Fruit fly (Drosophila melanogaster): ENCODE data around the gene CG10005.

CG10005 gene

DNA sequence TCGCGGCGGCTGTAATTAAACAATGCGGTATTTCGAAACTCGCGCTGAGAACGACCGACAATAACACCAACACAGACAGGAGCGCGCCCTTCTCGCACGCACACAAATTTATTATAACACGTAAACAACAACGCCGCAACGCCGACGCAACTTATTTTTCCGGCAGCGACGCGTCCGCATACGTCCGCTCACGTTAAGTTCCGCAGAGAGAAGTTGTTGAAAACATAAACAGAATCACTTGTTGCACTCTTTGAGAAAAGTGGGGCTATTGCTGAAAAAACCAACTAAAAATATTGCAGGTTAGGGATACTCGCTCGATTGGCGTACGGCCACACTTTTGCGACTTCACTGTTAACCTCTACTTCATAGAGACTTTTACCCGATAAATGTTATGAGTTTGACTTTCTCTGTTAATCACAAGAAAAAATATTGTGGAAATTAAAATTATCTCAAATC, 28.1 kb downstream of the CG10005 start, which contains the start of gene Cad87A:
TSS of gene Cad87A (minus strand) at position 227 of the 456 bp plus-strand sequence.
- TF ChIP-seq Pif1B (GFP tag; optimal IDR thresholded peaks at IDR 0.05) (no peak), Snoo (tag; optimal IDR thresholded peaks at IDR 0.05) (no peak), rn (GFP tag; IDR thresholded peaks at IDR 0.05) (no peak), gl (tag; optimal IDR thresholded peaks at IDR 0.05) (peak; percentile 12), CG4496 (GFP tag; IDR thresholded peaks at IDR 0.05) (no peak), CG14655 (GFP tag; optimal IDR thresholded peaks at IDR 0.05) (no peak), CG13204 (GFP tag; optimal IDR thresholded peaks at IDR 0.05) (no peak), D1 (tag; optimal IDR thresholded peaks at IDR 0.05) (no peak), CG12605 (GFP tag; IDR thresholded peaks at IDR 0.05) (no peak), CG8159 (tag; optimal IDR thresholded peaks at IDR 0.05) (peak; percentile 7), EcR (GFP tag; optimal IDR thresholded peaks at IDR 0.05) (peak; percentile 43)

- TF ChIP-seq CG12605 (GFP tag; IDR thresholded peaks at IDR 0.05) (no peak), CG17806 (tag; optimal IDR thresholded peaks at IDR 0.05) (no peak), fd96Ca (GFP tag; IDR thresholded peaks at IDR 0.05) (no peak), D1 (tag; optimal IDR thresholded peaks at IDR 0.05) (no peak), gl (tag; optimal IDR thresholded peaks at IDR 0.05) (no peak), CG9948 (tag; optimal IDR thresholded peaks at IDR 0.05) (no peak), Snoo (tag; optimal IDR thresholded peaks at IDR 0.05) (no peak), CG4496 (GFP tag; IDR thresholded peaks at IDR 0.05) (no peak), EcR (GFP tag; optimal IDR thresholded peaks at IDR 0.05) (no peak), CG10348 (GFP tag; IDR thresholded peaks at IDR 0.05) (no peak), CG13204 (GFP tag; optimal IDR thresholded peaks at IDR 0.05) (no peak), CG8301 (tag; optimal IDR thresholded peaks at IDR 0.05) (no peak), Pif1A (GFP tag; optimal IDR thresholded peaks at IDR 0.05) (no peak), Pif1B (GFP tag; optimal IDR thresholded peaks at IDR 0.05) (no peak), CG14655 (GFP tag; optimal IDR thresholded peaks at IDR 0.05) (no peak), CG34367 (tag; optimal IDR thresholded peaks at IDR 0.05) (no peak), CG15710 (tag; optimal IDR thresholded peaks at IDR 0.05) (no peak)
These were observed 29.0 kb downstream of the CG10005 start for dm6 chr3R:11947959-11948358.

- TF ChIP-seq CG12605 (GFP tag; IDR thresholded peaks at IDR 0.05) (peak; percentile 32; the same call in 1 of the 2 replicates), CG15710 (tag; optimal IDR thresholded peaks at IDR 0.05) (peak; percentile 63), Pif1B (GFP tag; optimal IDR thresholded peaks at IDR 0.05) (peak; percentile 48), CG17806 (tag; optimal IDR thresholded peaks at IDR 0.05) (peak; percentile 58), D1 (tag; optimal IDR thresholded peaks at IDR 0.05) (no peak), CG10348 (GFP tag; IDR thresholded peaks at IDR 0.05) (no peak), EcR (GFP tag; optimal IDR thresholded peaks at IDR 0.05) (peak; percentile 8), CG8301 (tag; optimal IDR thresholded peaks at IDR 0.05) (peak; percentile 63), Ets98B (GFP tag; IDR thresholded peaks at IDR 0.05) (peak; percentile 38; the same call in 1 of the 2 replicates), rn (GFP tag; IDR thresholded peaks at IDR 0.05) (0 out of 2 replicates have a peak, but pooled peaks have one; percentile 11), CG14655 (GFP tag; optimal IDR thresholded peaks at IDR 0.05) (no peak), CG32121 (GFP tag; IDR thresholded peaks at IDR 0.05) (no peak), Pif1A (GFP tag; optimal IDR thresholded peaks at IDR 0.05) (peak; percentile 42), CG13204 (GFP tag; optimal IDR thresholded peaks at IDR 0.05) (peak; percentile 24), CG34367 (tag; optimal IDR thresholded peaks at IDR 0.05) (peak; percentile 60), Snoo (tag; optimal IDR thresholded peaks at IDR 0.05) (peak; percentile 69), fd96Ca (GFP tag; IDR thresholded peaks at IDR 0.05) (peak; percentile 55; the same call in 2 of the 3 replicates), CG9948 (tag; optimal IDR thresholded peaks at IDR 0.05) (peak; percentile 59), CG4496 (GFP tag; IDR thresholded peaks at IDR 0.05) (peak; percentile 69; the same call in 2 of the 3 replicates), CG8159 (tag; optimal IDR thresholded peaks at IDR 0.05) (peak; percentile 68), gl (tag; optimal IDR thresholded peaks at IDR 0.05) (peak; percentile 61)
These were observed 29.7 kb downstream of the CG10005 start for dm6 chr3R:11947079-11947869.

dm6 chr3R:11945450-11946317, 31.3 kb downstream of the CG10005 start:
- TF ChIP-seq CG8159 (tag; optimal IDR thresholded peaks at IDR 0.05): peak; percentile 66
- no peak for TF ChIP-seq CG15710 (tag; optimal IDR thresholded peaks at IDR 0.05)
- TF ChIP-seq Snoo (tag; optimal IDR thresholded peaks at IDR 0.05): no peak
- TF ChIP-seq CG13204 (GFP tag; optimal IDR thresholded peaks at IDR 0.05): peak; percentile 59
- TF ChIP-seq gl (tag; optimal IDR thresholded peaks at IDR 0.05): no peak
- no peak for TF ChIP-seq D1 (tag; optimal IDR thresholded peaks at IDR 0.05)
- peak; percentile 60 for TF ChIP-seq CG8301 (tag; optimal IDR thresholded peaks at IDR 0.05)
- no peak for TF ChIP-seq CG4496 (GFP tag; IDR thresholded peaks at IDR 0.05)
- TF ChIP-seq CG32121 (GFP tag; IDR thresholded peaks at IDR 0.05): no peak
- TF ChIP-seq EcR (GFP tag; optimal IDR thresholded peaks at IDR 0.05): peak; percentile 78
- no peak for TF ChIP-seq CG12605 (GFP tag; IDR thresholded peaks at IDR 0.05)
- peak; percentile 60 for TF ChIP-seq CG9948 (tag; optimal IDR thresholded peaks at IDR 0.05)
- no peak for TF ChIP-seq CG10348 (GFP tag; IDR thresholded peaks at IDR 0.05)
- no peak for TF ChIP-seq Pif1A (GFP tag; optimal IDR thresholded peaks at IDR 0.05)
- no peak for TF ChIP-seq rn (GFP tag; IDR thresholded peaks at IDR 0.05)
- peak; percentile 12 for TF ChIP-seq CG17806 (tag; optimal IDR thresholded peaks at IDR 0.05)
- no peak; the same call in 2 of the 3 replicates for TF ChIP-seq fd96Ca (GFP tag; IDR thresholded peaks at IDR 0.05)
- TF ChIP-seq CG14655 (GFP tag; optimal IDR thresholded peaks at IDR 0.05): peak; percentile 70
- TF ChIP-seq Pif1B (GFP tag; optimal IDR thresholded peaks at IDR 0.05): no peak
- peak; percentile 18; the same call in 1 of the 2 replicates for TF ChIP-seq Ets98B (GFP tag; IDR thresholded peaks at IDR 0.05)
- peak; percentile 4 for TF ChIP-seq CG34367 (tag; optimal IDR thresholded peaks at IDR 0.05)

Data from whole organism, pupa.